Worm (Caenorhabditis elegans): Measurements from ENCODE around the gene Y39B6A.34.
A peak's percentile ranks its signal among the peaks of the same experiment; 100 is the strongest.

Gene Y39B6A.34

DNA sequence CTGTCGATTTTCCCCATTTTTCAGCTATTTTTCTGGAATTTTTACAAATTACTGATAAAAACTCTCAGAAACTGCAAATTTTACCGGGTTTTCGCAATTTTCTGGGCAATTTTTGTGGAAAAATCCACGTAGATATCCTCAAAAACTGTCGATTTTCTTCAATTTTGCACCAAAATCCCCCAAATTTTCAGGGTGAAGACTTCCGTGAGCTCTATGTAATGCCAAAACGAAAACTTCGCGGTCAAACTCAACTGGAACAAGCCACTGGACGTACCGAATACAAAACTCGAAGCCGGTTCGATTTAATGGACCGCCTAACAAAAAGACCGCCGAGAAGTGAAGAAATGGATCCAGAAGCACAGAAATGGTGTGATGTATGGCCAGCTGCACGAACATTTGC, 19.1 kb upstream of the Y39B6A.34 start:
- TF ChIP-seq nfya-1 (tag; optimal IDR thresholded peaks at IDR 0.05; ENCODE audit: insufficient read depth) (no peak), tbx-2 (tag; optimal IDR thresholded peaks at IDR 0.05) (no peak), jun-1 (tag; optimal IDR thresholded peaks at IDR 0.05) (no peak), nhr-77 (tag; optimal IDR thresholded peaks at IDR 0.05) (no peak), ceh-9 (tag; optimal IDR thresholded peaks at IDR 0.05) (no peak), unc-62 (GFP tag; optimal IDR thresholded peaks at IDR 0.05) (no peak), lsy-12 (tag; optimal IDR thresholded peaks at IDR 0.05) (no peak), hmg-11 (tag; optimal IDR thresholded peaks at IDR 0.05) (no peak), fos-1 (tag; optimal IDR thresholded peaks at IDR 0.05) (no peak), nhr-76 (tag; optimal IDR thresholded peaks at IDR 0.05) (no peak), ztf-4 (tag; optimal IDR thresholded peaks at IDR 0.05) (no peak), aly-2 (tag; optimal IDR thresholded peaks at IDR 0.05) (no peak)

DNA sequence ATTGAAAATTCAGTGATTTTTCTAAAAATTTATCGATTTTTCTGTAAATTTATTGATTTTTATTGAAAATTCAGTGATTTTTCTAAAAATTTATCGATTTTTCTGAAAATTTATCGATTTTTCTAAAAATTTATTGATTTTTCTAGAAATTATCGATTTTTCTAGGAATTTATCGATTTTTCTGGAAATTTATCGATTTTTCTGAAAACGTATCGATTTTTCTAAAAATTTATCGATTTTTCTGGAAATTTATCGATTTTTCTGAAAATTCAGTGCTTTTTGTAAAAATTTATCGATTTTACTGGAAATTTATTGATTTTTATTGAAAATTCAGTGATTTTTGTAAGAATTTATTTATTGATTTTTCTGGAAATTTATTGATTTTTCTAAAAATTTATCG, 16.2 kb upstream of the Y39B6A.34 start:
- peak; percentile 83 for TF ChIP-seq ceh-28 (tag; optimal IDR thresholded peaks at IDR 0.05)

ce11 chrV:18986103-18986502, 14.7 kb upstream of the Y39B6A.34 start:
- TF ChIP-seq ceh-28 (tag; optimal IDR thresholded peaks at IDR 0.05) (peak; percentile 90), fkh-2 (tag; optimal IDR thresholded peaks at IDR 0.05) (no peak)

DNA sequence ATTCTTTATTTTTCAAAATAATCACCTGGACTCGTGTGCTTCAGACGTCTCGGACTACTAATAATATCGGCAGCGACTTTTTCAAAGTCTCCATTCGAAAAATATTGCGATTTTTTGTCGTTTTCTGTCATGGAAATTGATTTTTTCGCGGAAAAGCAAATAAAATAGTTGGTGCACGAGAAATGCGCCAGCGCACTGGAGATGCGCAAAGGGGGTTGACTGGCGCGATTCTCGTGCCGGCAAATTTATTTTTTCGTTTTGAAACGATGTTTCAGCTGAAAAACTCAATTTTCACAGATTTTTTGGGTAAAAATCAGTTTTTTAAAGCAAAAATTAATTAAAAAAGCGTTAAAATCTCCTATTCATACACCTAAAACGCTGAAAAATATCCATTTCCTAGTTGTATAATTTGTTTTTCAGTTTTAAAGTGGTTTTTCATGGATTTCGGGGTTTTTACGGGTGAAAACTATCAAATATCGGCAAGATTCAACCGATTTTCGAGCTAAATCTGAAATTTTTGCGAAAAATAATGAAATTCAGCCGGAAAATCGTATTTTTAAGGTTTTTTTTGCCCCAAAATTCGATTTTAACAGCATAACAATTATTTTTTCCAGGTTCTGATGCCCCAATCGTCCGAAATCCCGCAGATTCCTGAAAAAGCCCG, 10.4 kb upstream of the Y39B6A.34 start, which contains the start of the genes reps-1 and Y39B6A.37:
reps-1 (minus strand) TSS at position 263 of the 664 bp plus-strand sequence.
Y39B6A.37 (plus strand) TSS at position 614 of the 664 bp plus-strand sequence.
- no peak for TF ChIP-seq elt-1 (tag; optimal IDR thresholded peaks at IDR 0.05)
- TF ChIP-seq aly-2 (tag; optimal IDR thresholded peaks at IDR 0.05), result no peak
- no peak for TF ChIP-seq nhr-11 (tag; optimal IDR thresholded peaks at IDR 0.05)
- TF ChIP-seq nfya-1 (tag; optimal IDR thresholded peaks at IDR 0.05; ENCODE audit: insufficient read depth), result peak; percentile 58
- no peak for TF ChIP-seq nhr-76 (tag; optimal IDR thresholded peaks at IDR 0.05)
- TF ChIP-seq fkh-10 (GFP tag; optimal IDR thresholded peaks at IDR 0.05), result peak; percentile 2
- peak; percentile 28 for TF ChIP-seq egl-5 (tag; optimal IDR thresholded peaks at IDR 0.05)
- peak; percentile 61 for TF ChIP-seq lin-15B (tag; optimal IDR thresholded peaks at IDR 0.05)
- peak; percentile 49 for TF ChIP-seq lin-39 (tag; optimal IDR thresholded peaks at IDR 0.05)
- no peak for TF ChIP-seq elt-3 (tag; optimal IDR thresholded peaks at IDR 0.05)
- peak; percentile 10 for TF ChIP-seq jun-1 (tag; optimal IDR thresholded peaks at IDR 0.05)
- TF ChIP-seq R02D3.7 (tag; optimal IDR thresholded peaks at IDR 0.05), result peak; percentile 51
- TF ChIP-seq nhr-28 (tag; optimal IDR thresholded peaks at IDR 0.05), result no peak
- TF ChIP-seq nhr-25 (tag; optimal IDR thresholded peaks at IDR 0.05), result peak; percentile 54
- TF ChIP-seq nhr-23 (tag; optimal IDR thresholded peaks at IDR 0.05), result peak; percentile 63
- TF ChIP-seq ceh-9 (tag; optimal IDR thresholded peaks at IDR 0.05), result no peak
- TF ChIP-seq elt-2 (tag; optimal IDR thresholded peaks at IDR 0.05), result peak; percentile 33
- no peak for TF ChIP-seq daf-12 (tag; optimal IDR thresholded peaks at IDR 0.05)
- peak; percentile 74 for TF ChIP-seq pha-4 (tag; optimal IDR thresholded peaks at IDR 0.05)
- TF ChIP-seq nhr-77 (tag; optimal IDR thresholded peaks at IDR 0.05), result no peak
- TF ChIP-seq sea-2 (GFP tag; optimal IDR thresholded peaks at IDR 0.05), result no peak
- no peak for TF ChIP-seq pqm-1 (tag; optimal IDR thresholded peaks at IDR 0.05)
- no peak for TF ChIP-seq unc-39 (tag; optimal IDR thresholded peaks at IDR 0.05)
- no peak for TF ChIP-seq skn-1 (tag; optimal IDR thresholded peaks at IDR 0.05)
- TF ChIP-seq nhr-43 (tag; optimal IDR thresholded peaks at IDR 0.05; ENCODE audit: poor library complexity, severe bottlenecking), result peak; percentile 38
- TF ChIP-seq hmg-11 (tag; optimal IDR thresholded peaks at IDR 0.05), result peak; percentile 61
- TF ChIP-seq tbx-2 (tag; optimal IDR thresholded peaks at IDR 0.05), result peak; percentile 35
- peak; percentile 54 for TF ChIP-seq ceh-28 (tag; optimal IDR thresholded peaks at IDR 0.05)
- TF ChIP-seq eor-1 (tag; optimal IDR thresholded peaks at IDR 0.05), result no peak
- TF ChIP-seq mml-1 (tag; optimal IDR thresholded peaks at IDR 0.05), result no peak
- no peak for TF ChIP-seq ztf-4 (tag; optimal IDR thresholded peaks at IDR 0.05)
